Fruit fly (Drosophila melanogaster): ENCODE measurements around the gene meng.

Gene meng

DNA sequence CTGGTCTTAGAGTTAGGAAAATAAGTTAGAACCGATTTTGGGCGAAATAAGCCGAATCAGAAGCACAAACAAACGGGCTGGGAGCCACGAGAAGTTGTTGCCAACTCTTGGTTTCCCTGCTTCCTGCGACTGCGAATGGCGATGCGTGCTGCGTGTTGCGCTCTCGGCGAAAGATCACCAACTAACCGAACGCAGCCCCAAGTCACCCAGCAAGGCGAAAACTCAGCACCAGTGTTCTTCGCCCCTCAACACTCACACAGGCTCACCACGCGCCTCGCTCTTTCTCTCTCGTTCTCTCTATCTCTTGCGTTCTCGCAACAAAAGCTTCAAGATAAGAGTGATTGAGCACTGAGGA is 44.3 kb downstream of the meng start, which contains the start of gene nrv1 (continued):
- TF ChIP-seq CG8944 (GFP tag; optimal IDR thresholded peaks at IDR 0.05) (no peak), unc-4 (GFP tag; IDR thresholded peaks at IDR 0.05; ENCODE audit: partially characterized antibody) (peak; percentile 38; the same call in 1 of the 2 replicates), cg (GFP tag; optimal IDR thresholded peaks at IDR 0.05) (peak; percentile 14), mld (GFP tag; IDR thresholded peaks at IDR 0.05; ENCODE audit: partially characterized antibody) (0 out of 3 replicates have a peak, but pooled peaks have one; percentile 12), CTCF (GFP tag; optimal IDR thresholded peaks at IDR 0.05) (no peak), CG3847 (GFP tag; IDR thresholded peaks at IDR 0.05) (no peak), lilli (GFP tag; optimal IDR thresholded peaks at IDR 0.05) (no peak), CG2116 (GFP tag; optimal IDR thresholded peaks at IDR 0.05) (no peak), nau (GFP tag; optimal IDR thresholded peaks at IDR 0.05) (no peak), zen (tag; optimal IDR thresholded peaks at IDR 0.05) (no peak), CG13287 (GFP tag; IDR thresholded peaks at IDR 0.05; ENCODE audit: partially characterized antibody) (peak; percentile 56), fu2 (GFP tag; optimal IDR thresholded peaks at IDR 0.05) (no peak), fd64A (GFP tag; optimal IDR thresholded peaks at IDR 0.05) (no peak), Opbp (GFP tag; IDR thresholded peaks at IDR 0.05; ENCODE audit: partially characterized antibody) (0 out of 3 replicates have a peak, but pooled peaks have one; percentile 29), dysf (GFP tag; IDR thresholded peaks at IDR 0.05) (no peak), CG3163 (GFP tag; optimal IDR thresholded peaks at IDR 0.05) (no peak), Ets97D (GFP tag; optimal IDR thresholded peaks at IDR 0.05) (no peak), tna (GFP tag; IDR thresholded peaks at IDR 0.05; ENCODE audit: partially characterized antibody) (peak; percentile 32; the same call in 1 of the 2 replicates), Doc3 (GFP tag; IDR thresholded peaks at IDR 0.05; ENCODE audit: partially characterized antibody) (no peak), CG17186 (GFP tag; optimal IDR thresholded peaks at IDR 0.05) (no peak), kay (GFP tag; optimal IDR thresholded peaks at IDR 0.05) (no peak), HLHmδ (GFP tag; optimal IDR thresholded peaks at IDR 0.05) (peak; percentile 75), CG1603 (tag; optimal IDR thresholded peaks at IDR 0.05) (no peak)

dm6 chr2L:6787029-6787972 is 45.0 kb downstream of the meng start:
- TF ChIP-seq CG15696 (tag; optimal IDR thresholded peaks at IDR 0.05) = peak; percentile 69
- TF ChIP-seq ken (GFP tag; IDR thresholded peaks at IDR 0.05) = peak; percentile 88
- TF ChIP-seq ind (GFP tag; optimal IDR thresholded peaks at IDR 0.05) = peak; percentile 97
- TF ChIP-seq Hmx (GFP tag; optimal IDR thresholded peaks at IDR 0.05) = peak; percentile 93
- peak; percentile 94 for TF ChIP-seq luna (GFP tag; optimal IDR thresholded peaks at IDR 0.05)
- TF ChIP-seq YL-1 (GFP tag; optimal IDR thresholded peaks at IDR 0.05) = peak; percentile 79
- TF ChIP-seq CG6813 (GFP tag; optimal IDR thresholded peaks at IDR 0.05) = peak; percentile 83
- TF ChIP-seq CG9876 (GFP tag; optimal IDR thresholded peaks at IDR 0.05) = peak; percentile 92
- TF ChIP-seq Drgx (GFP tag; IDR thresholded peaks at IDR 0.05) = peak; percentile 87
- TF ChIP-seq br (optimal IDR thresholded peaks at IDR 0.05) = no peak
- peak; percentile 89 for TF ChIP-seq pros (GFP tag; optimal IDR thresholded peaks at IDR 0.05)
- peak; percentile 86 for TF ChIP-seq NC2α (GFP tag; optimal IDR thresholded peaks at IDR 0.05)
- TF ChIP-seq hb (GFP tag; IDR thresholded peaks at IDR 0.05; ENCODE audit: partially characterized antibody) = no peak
- TF ChIP-seq yki (optimal IDR thresholded peaks at IDR 0.05) = peak; percentile 29
- peak; percentile 87 for TF ChIP-seq run (tag; optimal IDR thresholded peaks at IDR 0.05)
- TF ChIP-seq CG7987 (GFP tag; optimal IDR thresholded peaks at IDR 0.05) = peak; percentile 81
- no peak for TF ChIP-seq mld (GFP tag; IDR thresholded peaks at IDR 0.05; ENCODE audit: partially characterized antibody)
- peak; percentile 92 for TF ChIP-seq CG8290 (GFP tag; optimal IDR thresholded peaks at IDR 0.05)
- TF ChIP-seq CG8290 (tag; optimal IDR thresholded peaks at IDR 0.05) = peak; percentile 66 to 89
- peak; percentile 96 for TF ChIP-seq Side (GFP tag; optimal IDR thresholded peaks at IDR 0.05)
- peak; percentile 89 for TF ChIP-seq gsb-n (tag; optimal IDR thresholded peaks at IDR 0.05)
- TF ChIP-seq chn (GFP tag; optimal IDR thresholded peaks at IDR 0.05) = peak; percentile 94
- TF ChIP-seq Myb (GFP tag; optimal IDR thresholded peaks at IDR 0.05) = peak; percentile 90
- peak; percentile 97 for TF ChIP-seq CG16863 (GFP tag; optimal IDR thresholded peaks at IDR 0.05)
- TF ChIP-seq Opbp (GFP tag; IDR thresholded peaks at IDR 0.05; ENCODE audit: partially characterized antibody) = 0 out of 3 replicates have a peak, but pooled peaks have one; percentile 44
- TF ChIP-seq CG17328 (GFP tag; IDR thresholded peaks at IDR 0.05) = peak; percentile 52
- TF ChIP-seq CG17361 (GFP tag; IDR thresholded peaks at IDR 0.05) = peak; percentile 99
- TF ChIP-seq Hmr (GFP tag; optimal IDR thresholded peaks at IDR 0.05) = peak; percentile 96
